Worm (Caenorhabditis elegans): ENCODE data around the gene srw-76.

Gene srw-76

DNA sequence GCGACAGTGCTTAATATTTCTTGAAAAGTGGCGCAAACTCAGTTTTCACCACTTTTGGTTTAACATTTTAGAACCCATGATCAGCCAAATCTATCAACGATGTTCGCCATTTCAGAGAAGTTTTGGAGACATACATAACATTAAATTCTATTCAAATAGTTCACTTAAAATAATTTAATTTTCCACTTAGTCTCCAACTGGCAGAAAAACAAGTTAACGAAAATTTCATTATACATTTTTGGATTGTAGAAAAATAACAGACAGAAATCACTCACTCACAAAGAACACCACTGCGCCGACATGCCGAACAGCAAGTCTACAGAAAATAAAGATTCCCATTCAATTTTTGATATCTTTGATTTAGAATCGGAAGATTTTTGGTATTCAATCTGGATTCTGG, 41.9 kb upstream of the srw-76 start, which contains the start of gene srw-44:
srw-44 (plus strand) TSS at position 301 of the 400 bp plus-strand sequence.
- TF ChIP-seq nhr-76 (tag; optimal IDR thresholded peaks at IDR 0.05): no peak

DNA sequence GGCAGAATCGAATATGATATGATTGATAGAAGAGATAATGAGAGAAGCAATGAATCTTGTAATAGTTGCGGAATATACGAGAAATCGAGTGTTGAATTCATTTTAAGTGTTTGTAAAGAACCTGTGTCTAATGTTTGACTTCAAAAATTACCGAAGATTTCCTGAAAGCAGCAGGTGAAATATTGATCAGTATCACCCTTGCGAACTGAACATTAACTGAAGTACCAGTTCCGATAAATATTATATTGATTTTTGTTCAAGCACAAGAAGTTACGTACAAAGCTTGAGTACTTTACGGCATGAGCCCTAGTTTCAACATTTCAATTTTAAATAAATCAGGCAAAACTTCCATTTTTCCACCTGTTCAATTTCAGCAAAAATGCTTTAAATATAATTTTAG, 41.1 kb upstream of the srw-76 start, which contains the start of gene srz-103:
srz-103 (minus strand) TSS at position 101 of the 400 bp plus-strand sequence.
- TF ChIP-seq elt-3 (tag; optimal IDR thresholded peaks at IDR 0.05) (no peak), nhr-237 (tag; optimal IDR thresholded peaks at IDR 0.05) (no peak), nhr-28 (tag; optimal IDR thresholded peaks at IDR 0.05) (no peak), pha-4 (tag; optimal IDR thresholded peaks at IDR 0.05) (no peak), M03D4.4 (tag; optimal IDR thresholded peaks at IDR 0.05) (no peak), flh-1 (GFP tag; optimal IDR thresholded peaks at IDR 0.05) (no peak), ceh-83 (GFP tag; optimal IDR thresholded peaks at IDR 0.05) (no peak), lin-32 (GFP tag; optimal IDR thresholded peaks at IDR 0.05) (no peak), unc-39 (tag; optimal IDR thresholded peaks at IDR 0.05) (no peak), tbx-8 (GFP tag; optimal IDR thresholded peaks at IDR 0.05) (no peak), bed-3 (GFP tag; optimal IDR thresholded peaks at IDR 0.05) (no peak), lin-13 (tag; optimal IDR thresholded peaks at IDR 0.05) (no peak), mab-5 (tag; optimal IDR thresholded peaks at IDR 0.05) (no peak), nhr-12 (tag; optimal IDR thresholded peaks at IDR 0.05) (no peak), ces-1 (GFP tag; optimal IDR thresholded peaks at IDR 0.05) (no peak), ceh-39 (tag; optimal IDR thresholded peaks at IDR 0.05) (no peak), unc-120 (tag; optimal IDR thresholded peaks at IDR 0.05; ENCODE audit: poor library complexity, severe bottlenecking) (no peak), mep-1 (tag; optimal IDR thresholded peaks at IDR 0.05) (no peak)

DNA sequence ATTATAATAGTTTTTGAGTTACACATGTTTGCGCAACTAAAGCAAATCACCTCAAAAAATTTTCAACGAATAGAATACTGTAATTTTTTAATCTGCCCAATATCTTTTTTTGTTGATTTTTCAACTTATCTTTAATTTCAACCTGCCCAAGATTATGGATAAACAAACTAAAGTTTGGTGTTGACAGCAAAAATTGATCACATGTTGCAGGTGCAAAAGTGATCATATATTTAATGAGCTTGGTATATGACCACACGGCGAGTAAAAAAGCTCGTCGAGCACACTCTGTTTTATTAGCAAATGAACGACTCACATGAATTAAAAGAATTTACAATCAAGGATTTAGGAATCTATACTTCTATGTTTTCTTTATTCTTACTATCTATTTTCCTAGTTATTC, 37.4 kb upstream of the srw-76 start, which contains the start of gene srz-1:
srz-1 (plus strand) TSS at position 301 of the 400 bp plus-strand sequence.
- no peak for TF ChIP-seq mls-2 (tag; optimal IDR thresholded peaks at IDR 0.05)
- TF ChIP-seq ceh-39 (tag; optimal IDR thresholded peaks at IDR 0.05): no peak

DNA sequence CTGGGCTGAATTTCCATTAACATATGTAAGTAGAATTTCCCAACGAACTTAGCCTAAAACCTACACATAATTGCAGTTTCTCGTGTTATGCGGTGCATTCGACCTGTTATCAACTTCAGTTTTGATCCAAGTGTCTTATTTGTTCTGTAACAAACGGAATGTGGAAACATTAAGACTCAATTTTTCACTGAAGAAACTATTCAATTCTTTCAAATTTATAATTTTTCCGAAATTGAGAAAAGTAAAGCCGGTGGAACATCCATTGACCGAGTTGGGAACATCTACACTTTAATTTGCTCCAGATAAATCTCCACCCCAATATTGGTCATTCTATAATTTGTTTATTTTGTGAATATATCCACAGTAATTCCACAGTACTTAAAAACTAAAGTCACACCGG, 36.3 kb upstream of the srw-76 start:
- TF ChIP-seq lin-32 (GFP tag; optimal IDR thresholded peaks at IDR 0.05) (no peak), ceh-83 (GFP tag; optimal IDR thresholded peaks at IDR 0.05) (no peak), flh-1 (GFP tag; optimal IDR thresholded peaks at IDR 0.05) (no peak), nhr-76 (tag; optimal IDR thresholded peaks at IDR 0.05) (no peak), M03D4.4 (tag; optimal IDR thresholded peaks at IDR 0.05) (no peak), unc-62 (GFP tag; optimal IDR thresholded peaks at IDR 0.05) (no peak)

DNA sequence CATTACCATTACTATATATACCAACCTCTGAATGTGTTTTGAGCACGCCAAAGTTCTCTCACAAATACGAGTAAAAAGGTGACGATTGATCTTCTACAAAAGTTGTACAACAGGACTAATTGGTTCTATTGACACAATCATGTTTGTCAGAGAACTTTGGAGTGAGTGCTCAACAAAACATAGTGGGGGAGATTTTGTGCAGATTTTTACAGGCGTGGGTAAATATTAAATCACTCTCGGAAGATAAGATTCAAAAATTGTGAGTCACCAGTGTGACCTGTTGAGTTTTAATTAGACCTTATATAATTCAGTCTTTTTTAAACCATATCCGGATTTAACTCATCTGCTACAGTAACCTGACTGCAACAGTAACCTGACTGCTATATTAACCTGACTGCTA, 34.1 kb upstream of the srw-76 start, which contains the start of gene F14F8.8:
F14F8.8 (minus strand) TSS at position 101 of the 400 bp plus-strand sequence.
- TF ChIP-seq nhr-12 (tag; optimal IDR thresholded peaks at IDR 0.05) (no peak), flh-1 (GFP tag; optimal IDR thresholded peaks at IDR 0.05) (no peak), bed-3 (GFP tag; optimal IDR thresholded peaks at IDR 0.05) (no peak), zip-8 (tag; optimal IDR thresholded peaks at IDR 0.05) (no peak)

DNA sequence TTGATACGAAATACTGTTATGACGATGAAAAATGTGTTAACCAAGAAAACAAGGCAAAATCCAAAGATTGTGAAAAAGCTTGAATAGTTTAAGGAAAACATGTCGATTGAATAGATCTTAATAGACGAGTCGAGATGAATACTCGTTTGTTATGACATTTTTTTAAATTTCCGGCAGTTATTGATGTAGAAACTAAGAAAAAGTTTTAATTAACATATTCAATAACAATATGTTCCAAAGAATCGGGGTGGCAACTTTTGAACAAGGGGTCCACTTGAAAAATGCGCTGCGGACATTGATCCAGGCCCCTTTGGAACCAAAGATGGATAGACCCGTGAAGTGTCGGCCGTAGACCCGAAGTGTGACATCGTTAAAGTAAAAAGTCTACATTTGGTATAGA, 33.1 kb upstream of the srw-76 start, which contains the start of gene str-61:
str-61 (minus strand) TSS at position 101 of the 400 bp plus-strand sequence.
- TF ChIP-seq flh-1 (GFP tag; optimal IDR thresholded peaks at IDR 0.05): no peak
- TF ChIP-seq sem-2 (GFP tag; optimal IDR thresholded peaks at IDR 0.05): no peak
- TF ChIP-seq elt-3 (tag; optimal IDR thresholded peaks at IDR 0.05): no peak
- no peak for TF ChIP-seq ztf-11 (tag; optimal IDR thresholded peaks at IDR 0.05)
- TF ChIP-seq M03D4.4 (tag; optimal IDR thresholded peaks at IDR 0.05): no peak
- no peak for TF ChIP-seq lsy-2 (tag; optimal IDR thresholded peaks at IDR 0.05)
- TF ChIP-seq mep-1 (tag; optimal IDR thresholded peaks at IDR 0.05): no peak
- no peak for TF ChIP-seq unc-62 (GFP tag; optimal IDR thresholded peaks at IDR 0.05)
- TF ChIP-seq ceh-39 (tag; optimal IDR thresholded peaks at IDR 0.05): no peak
- no peak for TF ChIP-seq tbx-8 (GFP tag; optimal IDR thresholded peaks at IDR 0.05)
- TF ChIP-seq cnd-1 (tag; optimal IDR thresholded peaks at IDR 0.05): no peak

DNA sequence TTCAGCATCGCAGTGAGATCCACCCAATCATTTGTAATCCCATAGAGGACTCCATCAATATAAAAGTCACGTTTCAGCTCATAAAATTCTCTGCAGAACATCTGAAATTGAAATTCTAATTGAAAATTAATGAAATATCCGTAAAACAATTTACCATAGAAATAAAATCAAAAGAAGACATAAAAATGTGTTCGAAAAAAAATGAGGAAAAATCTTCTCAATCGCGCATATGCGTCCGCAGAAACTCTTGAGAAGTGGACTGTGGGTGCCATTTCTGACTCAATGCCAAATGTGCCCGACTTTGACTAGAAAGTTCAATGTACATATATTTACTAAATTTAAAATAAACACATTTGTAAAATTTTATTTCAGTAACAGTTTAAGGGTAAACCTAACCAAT, 30.4 kb upstream of the srw-76 start, which contains the start of gene F14F8.9:
F14F8.9 (minus strand) TSS at position 101 of the 400 bp plus-strand sequence.
- TF ChIP-seq ces-1 (GFP tag; optimal IDR thresholded peaks at IDR 0.05): no peak
- no peak for TF ChIP-seq lin-13 (tag; optimal IDR thresholded peaks at IDR 0.05)
- no peak for TF ChIP-seq elt-3 (tag; optimal IDR thresholded peaks at IDR 0.05)
- no peak for TF ChIP-seq bed-3 (GFP tag; optimal IDR thresholded peaks at IDR 0.05)
- no peak for TF ChIP-seq lin-32 (GFP tag; optimal IDR thresholded peaks at IDR 0.05)
- no peak for TF ChIP-seq cnd-1 (tag; optimal IDR thresholded peaks at IDR 0.05)
- no peak for TF ChIP-seq mls-2 (tag; optimal IDR thresholded peaks at IDR 0.05)
- no peak for TF ChIP-seq unc-62 (GFP tag; optimal IDR thresholded peaks at IDR 0.05)
- no peak for TF ChIP-seq zip-8 (tag; optimal IDR thresholded peaks at IDR 0.05)
- TF ChIP-seq ztf-11 (tag; optimal IDR thresholded peaks at IDR 0.05): no peak
- no peak for TF ChIP-seq snpc-4 (tag; optimal IDR thresholded peaks at IDR 0.05)
- TF ChIP-seq pha-4 (tag; optimal IDR thresholded peaks at IDR 0.05): no peak
- no peak for TF ChIP-seq unc-39 (tag; optimal IDR thresholded peaks at IDR 0.05)
- no peak for TF ChIP-seq lsy-2 (tag; optimal IDR thresholded peaks at IDR 0.05)
- no peak for TF ChIP-seq nhr-2 (tag; optimal IDR thresholded peaks at IDR 0.05)
- no peak for TF ChIP-seq unc-120 (tag; optimal IDR thresholded peaks at IDR 0.05; ENCODE audit: poor library complexity, severe bottlenecking)
- no peak for TF ChIP-seq mep-1 (tag; optimal IDR thresholded peaks at IDR 0.05)
- no peak for TF ChIP-seq elt-1 (tag; optimal IDR thresholded peaks at IDR 0.05; ENCODE audit: borderline replicate concordance, insufficient read depth)
- no peak for TF ChIP-seq M03D4.4 (tag; optimal IDR thresholded peaks at IDR 0.05)
